Fruit fly (Drosophila melanogaster) Kc167 (cell line): ENCODE results near the gene Tspo.

Source experiments
- Myc ChIP-seq: fragments of >200 bp; optimal IDR thresholded peaks from 2 replicates; lab custom pipeline; 2017; ENCODE audit warnings: missing external identifiers
- Sin3A ChIP-seq: fragments of >200 bp; optimal IDR thresholded peaks from 2 replicates; lab custom pipeline; 2018; ENCODE audit warnings: missing external identifiers
- h ChIP-seq: fragments of >200 bp; optimal IDR thresholded peaks from 3 replicates; lab custom pipeline; 2018; ENCODE audit warnings: missing external identifiers
- insv ChIP-seq: fragments of >200 bp; optimal IDR thresholded peaks from 3 replicates; lab custom pipeline; 2018; ENCODE audit warnings: missing external identifiers
- psq ChIP-seq: fragments of >200 bp; optimal IDR thresholded peaks from 2 replicates; lab custom pipeline; 2017; ENCODE audit warnings: missing external identifiers

- TF ChIP-seq h (lab: Kevin White, UChicago) (no peak), psq (lab: Kevin White, UChicago) (no peak), insv (no peak), Myc (no peak), Sin3A (no peak)
Observed at dm6 chr2L:517911-518619, 41.3 kb upstream of the Tspo start.
